Fruit fly (Drosophila melanogaster): ENCODE data around the gene CG4161.

dm6 chr2L:15409108-15409507 lies 24.0 kb upstream of the CG4161 start:
- TF ChIP-seq toe (GFP tag; optimal IDR thresholded peaks at IDR 0.05) (no peak), Mnt (GFP tag; optimal IDR thresholded peaks at IDR 0.05) (no peak), bab1 (GFP tag; optimal IDR thresholded peaks at IDR 0.05) (no peak), cnc (optimal IDR thresholded peaks at IDR 0.05) (no peak), CG33017 (tag; optimal IDR thresholded peaks at IDR 0.05) (no peak), CG1620 (GFP tag; optimal IDR thresholded peaks at IDR 0.05) (no peak), Hr96 (GFP tag; optimal IDR thresholded peaks at IDR 0.05) (no peak), CG12768 (GFP tag; optimal IDR thresholded peaks at IDR 0.05) (no peak), CG14711 (tag; optimal IDR thresholded peaks at IDR 0.05) (no peak), CG7045 (GFP tag; optimal IDR thresholded peaks at IDR 0.05) (no peak), cic (GFP tag; optimal IDR thresholded peaks at IDR 0.05) (no peak)

Data from whole organism, adult.